Fruit fly (Drosophila melanogaster) S2 (cell line): ENCODE results near the gene MKP-4.

Source experiments
- CG8478 ChIP-seq: fragments of >200 bp; optimal IDR thresholded peaks from 2 replicates; lab custom pipeline; 2018
- CTCF ChIP-seq, 2 experiments: fragments of >200 bp; optimal IDR thresholded peaks; 2 replicates each; lab custom pipeline; 2018

MKP-4 gene

DNA sequence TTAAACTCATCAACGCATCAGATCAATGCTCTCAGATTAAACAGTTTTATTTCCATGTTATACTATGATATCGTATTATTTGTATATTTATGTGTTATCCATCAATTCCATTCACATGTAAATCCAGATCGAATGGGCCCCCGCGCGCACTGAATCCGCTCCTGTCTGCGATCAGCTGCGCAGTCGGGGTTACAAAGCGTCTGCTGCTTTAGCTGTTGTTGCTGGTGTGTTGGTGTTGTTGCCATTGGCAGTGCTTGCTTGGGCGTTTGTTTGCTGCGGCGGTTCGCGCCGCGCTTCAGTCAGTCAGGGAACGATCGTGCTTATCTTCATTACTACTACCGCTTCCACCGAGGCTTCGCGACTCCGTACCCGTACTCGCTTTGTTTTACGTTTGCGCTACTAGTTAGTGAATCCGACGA is 44.1 kb downstream of the MKP-4 start, which contains the start of gene Zw:
Gene Zw (plus strand): TSS at position 262 of the 419 bp plus-strand sequence.
- TF ChIP-seq CG8478 (lab: Kevin White, UChicago) (no peak), CTCF (optimal IDR thresholded peaks at IDR 0.05; lab: Kevin White, UChicago) (no peak)

DNA sequence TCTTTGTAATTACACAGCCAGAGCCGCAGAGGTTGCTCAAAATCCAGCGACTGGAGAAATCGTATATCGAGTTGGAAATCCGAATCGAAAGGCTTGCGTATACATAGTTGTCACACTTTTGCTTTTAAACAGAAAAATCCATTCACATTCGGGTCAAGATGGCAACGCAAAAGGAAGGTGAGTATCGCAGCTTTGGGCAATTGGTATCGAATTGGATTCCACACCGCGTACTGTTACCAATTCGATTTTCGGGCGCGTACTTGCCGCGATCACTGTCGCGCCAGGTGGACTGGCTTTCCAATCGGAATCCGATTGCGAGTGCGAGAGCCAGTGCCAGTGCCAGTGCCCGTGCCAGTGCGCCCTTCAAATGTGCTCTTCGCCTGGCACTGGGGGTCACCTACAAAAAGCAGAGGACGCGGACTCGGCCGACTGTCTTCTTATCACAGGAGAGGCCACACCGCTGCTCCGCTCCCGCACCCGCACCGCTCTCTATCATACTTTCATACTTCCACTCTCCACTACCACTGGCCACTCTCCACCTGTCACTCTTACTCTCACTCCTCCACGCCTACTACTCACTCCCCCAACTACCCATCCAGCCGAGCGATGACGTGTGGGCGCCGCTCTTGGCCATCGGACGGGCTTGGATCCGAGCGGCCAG is 44.7 kb downstream of the MKP-4 start:
- TF ChIP-seq CG8478 (lab: Kevin White, UChicago), result no peak
- no peak for TF ChIP-seq CTCF (optimal IDR thresholded peaks at IDR 0.05; lab: Kevin White, UChicago)

DNA sequence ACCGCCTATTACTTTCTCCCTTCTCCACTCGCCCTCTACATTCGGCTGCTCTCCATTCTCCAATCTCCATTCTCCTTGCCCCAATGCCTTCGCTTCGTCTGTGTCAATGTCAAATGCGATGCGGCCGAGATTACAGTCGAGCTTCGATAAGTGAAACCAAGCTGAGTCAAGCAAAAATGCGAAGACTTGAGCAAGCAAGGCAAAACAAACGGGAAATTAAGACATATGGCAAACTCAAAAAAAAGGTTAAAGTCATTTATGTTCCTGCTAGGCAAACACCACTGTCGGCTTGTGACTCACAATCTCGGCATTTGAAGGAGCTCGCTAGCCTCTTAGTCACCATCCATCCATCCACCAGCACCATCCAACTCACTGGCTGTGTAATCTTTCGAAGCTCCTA is 45.5 kb downstream of the MKP-4 start:
- no peak for TF ChIP-seq CG8478 (lab: Kevin White, UChicago)
- TF ChIP-seq CTCF (optimal IDR thresholded peaks at IDR 0.05; lab: Kevin White, UChicago), result peak in 1 of 2 experiments; percentile 29
